Fruit fly (Drosophila melanogaster) whole organism, pupa: ENCODE results near the gene cd.

Experiments
- CG10348 ChIP-seq: fragments of 200-800 bp; sonication (Bioruptor generic); IDR thresholded peaks from 2 replicates; pipeline ENCODE4 v1.3.6; 2022; ENCODE audit warnings: missing biosample characterization, missing genetic modification characterization
- CG12605 ChIP-seq: fragments of 200-800 bp; sonication (Bioruptor generic); IDR thresholded peaks from 2 replicates; pipeline ENCODE4 v1.3.6; 2022; ENCODE audit warnings: missing biosample characterization, missing genetic modification characterization
- CG14655 ChIP-seq: fragments of 200-800 bp; sonication (Bioruptor generic); optimal IDR thresholded peaks from 3 replicates; lab custom pipeline; 2017; ENCODE audit warnings: mild to moderate bottlenecking, missing biosample characterization, missing genetic modification reagents, missing genetic modification characterization
- CG15710 ChIP-seq: fragments of 200-800 bp; sonication (Bioruptor generic); optimal IDR thresholded peaks from 2 replicates; lab custom pipeline; 2018; ENCODE audit warnings: missing biosample characterization, mild to moderate bottlenecking, missing genetic modification characterization, moderate library complexity
- CG17806 ChIP-seq: fragments of 200-800 bp; sonication (Bioruptor generic); optimal IDR thresholded peaks from 2 replicates; lab custom pipeline; 2018; ENCODE audit warnings: missing biosample characterization, mild to moderate bottlenecking, missing genetic modification characterization, moderate library complexity
- CG4496 ChIP-seq: fragments of 200-800 bp; sonication (Bioruptor generic); IDR thresholded peaks from 3 replicates; pipeline ENCODE4 v1.3.6; 2022; ENCODE audit warnings: missing biosample characterization, missing genetic modification characterization
- CG8301 ChIP-seq: fragments of 200-800 bp; sonication (Bioruptor generic); optimal IDR thresholded peaks from 2 replicates; lab custom pipeline; 2018; ENCODE audit warnings: missing biosample characterization, mild to moderate bottlenecking, missing genetic modification characterization
- CG9948 ChIP-seq: fragments of 200-800 bp; sonication (Bioruptor generic); optimal IDR thresholded peaks from 2 replicates; lab custom pipeline; 2018; ENCODE audit warnings: missing biosample characterization, mild to moderate bottlenecking, missing genetic modification characterization, moderate library complexity
- D1 ChIP-seq: fragments of 200-800 bp; sonication (Bioruptor generic); optimal IDR thresholded peaks from 2 replicates; lab custom pipeline; 2018; ENCODE audit warnings: missing biosample characterization, mild to moderate bottlenecking, missing genetic modification characterization, moderate library complexity
- gl ChIP-seq: fragments of 200-800 bp; sonication (Bioruptor generic); optimal IDR thresholded peaks from 2 replicates; lab custom pipeline; 2018; ENCODE audit warnings: missing biosample characterization, mild to moderate bottlenecking, missing genetic modification characterization

dm6 chr3R:22726771-22727455, 32.2 kb downstream of the cd start, which contains the start of gene CG45049:
- TF ChIP-seq CG10348 (GFP tag; lab: Robert Waterston, UW) (no peak), CG15710 (tag; lab: Kevin White, UChicago) (no peak), D1 (tag; lab: Kevin White, UChicago) (no peak), CG8301 (tag; lab: Kevin White, UChicago) (no peak), CG12605 (GFP tag; lab: Robert Waterston, UW) (no peak), CG4496 (GFP tag; lab: Robert Waterston, UW) (no peak), gl (tag; lab: Kevin White, UChicago) (no peak), CG14655 (GFP tag; lab: Kevin White, UChicago) (no peak), CG17806 (no peak), CG9948 (no peak)
